Worm (Caenorhabditis elegans): ENCODE data around the gene R02F2.4.

R02F2.4 gene

DNA sequence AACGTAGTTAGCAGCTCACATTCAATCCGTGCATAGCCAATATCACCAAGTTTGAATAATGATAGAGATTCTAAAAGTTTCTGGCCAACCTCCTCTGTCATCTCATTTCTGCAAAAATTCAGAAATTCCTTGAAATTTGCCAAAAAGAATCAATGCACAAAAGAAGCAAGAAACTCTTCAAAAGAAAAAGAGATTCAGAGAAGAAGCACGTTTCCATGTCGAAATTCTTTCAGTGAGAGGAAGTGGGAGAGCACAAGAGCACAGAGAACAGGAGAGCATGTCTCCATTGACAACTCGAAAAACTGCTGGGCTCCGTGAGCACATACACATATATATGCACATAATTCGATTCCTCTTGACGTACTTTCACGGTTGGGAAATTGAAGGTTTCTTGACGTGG, 33.3 kb downstream of the R02F2.4 start, which contains the start of gene nekl-4:
TSS of gene nekl-4 (minus strand) at position 101 of the 400 bp plus-strand sequence.
- TF ChIP-seq nhr-129 (tag; optimal IDR thresholded peaks at IDR 0.05) (no peak), nhr-12 (tag; optimal IDR thresholded peaks at IDR 0.05) (no peak), lin-39 (tag; optimal IDR thresholded peaks at IDR 0.05) (no peak), F13H6.1 (tag; optimal IDR thresholded peaks at IDR 0.05) (no peak), elt-1 (tag; optimal IDR thresholded peaks at IDR 0.05) (no peak)

DNA sequence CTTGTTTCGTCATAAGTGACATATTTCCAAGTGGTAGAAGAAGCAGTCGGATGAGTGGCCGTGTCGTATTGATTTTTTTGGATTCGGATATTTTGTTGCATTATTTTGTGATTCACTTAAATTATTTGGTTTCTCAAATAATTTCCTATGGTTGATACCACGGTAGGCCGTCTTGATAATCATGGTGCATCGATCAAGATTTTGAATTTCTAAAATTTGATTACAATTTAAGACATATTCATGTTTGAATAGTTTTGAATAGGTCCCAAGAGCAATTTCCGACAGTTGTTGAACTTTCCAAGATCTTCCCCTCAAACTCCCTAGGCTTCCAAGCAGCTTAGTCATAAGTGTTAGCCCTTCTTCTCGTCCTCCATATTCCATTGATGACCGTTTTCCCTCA, 37.8 kb downstream of the R02F2.4 start, which contains the start of gene D1044.4:
TSS of gene D1044.4 (minus strand) at position 101 of the 400 bp plus-strand sequence.
- TF ChIP-seq lin-39 (tag; optimal IDR thresholded peaks at IDR 0.05), result no peak
- TF ChIP-seq peb-1 (tag; optimal IDR thresholded peaks at IDR 0.05), result no peak
- TF ChIP-seq unc-39 (tag; optimal IDR thresholded peaks at IDR 0.05), result no peak
- TF ChIP-seq nhr-25 (tag; optimal IDR thresholded peaks at IDR 0.05), result no peak
- TF ChIP-seq dmd-4 (tag; optimal IDR thresholded peaks at IDR 0.05), result no peak
- TF ChIP-seq nhr-6 (tag; optimal IDR thresholded peaks at IDR 0.05), result no peak
- no peak for TF ChIP-seq unc-55 (GFP tag; optimal IDR thresholded peaks at IDR 0.05)

DNA sequence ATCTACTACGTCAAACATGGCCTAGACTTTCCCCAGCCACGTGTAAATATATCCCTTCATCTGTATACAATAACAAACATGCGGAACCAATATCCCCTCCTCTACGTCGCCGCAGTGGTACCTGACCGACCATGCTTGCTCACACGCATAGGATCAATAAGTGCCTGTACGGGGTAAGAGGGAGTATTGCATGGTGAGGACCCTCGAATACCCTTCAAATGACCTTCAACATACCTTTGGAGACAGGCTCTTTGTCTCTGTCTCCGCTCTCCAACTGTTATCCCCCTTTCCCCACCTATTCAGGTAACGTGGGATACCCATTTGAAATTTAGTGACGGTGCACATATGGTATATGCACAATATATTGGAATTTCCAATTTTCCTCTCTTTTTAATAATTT, 41.9 kb downstream of the R02F2.4 start, which contains the start of gene dex-1:
TSS of gene dex-1 (plus strand) at position 132 of the 400 bp plus-strand sequence.
- TF ChIP-seq gmeb-1 (tag; optimal IDR thresholded peaks at IDR 0.05), result no peak
- no peak for TF ChIP-seq ztf-4 (tag; optimal IDR thresholded peaks at IDR 0.05)
- TF ChIP-seq Y55F3AM.14 (GFP tag; optimal IDR thresholded peaks at IDR 0.05), result no peak
- no peak for TF ChIP-seq peb-1 (tag; optimal IDR thresholded peaks at IDR 0.05)
- TF ChIP-seq nhr-21 (tag; optimal IDR thresholded peaks at IDR 0.05), result no peak
- TF ChIP-seq aly-2 (tag; optimal IDR thresholded peaks at IDR 0.05), result no peak
- TF ChIP-seq mbf-1 (tag; optimal IDR thresholded peaks at IDR 0.05), result no peak
- TF ChIP-seq mab-5 (tag; optimal IDR thresholded peaks at IDR 0.05), result no peak
- TF ChIP-seq ceh-16 (tag; optimal IDR thresholded peaks at IDR 0.05), result no peak
- no peak for TF ChIP-seq snpc-4 (tag; optimal IDR thresholded peaks at IDR 0.05)
- no peak for TF ChIP-seq skn-1 (tag; optimal IDR thresholded peaks at IDR 0.05)
- TF ChIP-seq unc-55 (GFP tag; optimal IDR thresholded peaks at IDR 0.05), result no peak
- TF ChIP-seq nhr-237 (tag; optimal IDR thresholded peaks at IDR 0.05), result no peak
- TF ChIP-seq nhr-77 (tag; optimal IDR thresholded peaks at IDR 0.05), result no peak
- no peak for TF ChIP-seq nhr-10 (tag; optimal IDR thresholded peaks at IDR 0.05)
- no peak for TF ChIP-seq lin-11 (tag; optimal IDR thresholded peaks at IDR 0.05)
- TF ChIP-seq C34F6.9 (tag; optimal IDR thresholded peaks at IDR 0.05), result no peak
- no peak for TF ChIP-seq sma-3 (GFP tag; optimal IDR thresholded peaks at IDR 0.05)
- TF ChIP-seq zag-1 (tag; optimal IDR thresholded peaks at IDR 0.05), result no peak
